Worm (Caenorhabditis elegans) whole organism, L1 larva: ENCODE measurements around the gene nhr-223.
"Not testable (repeated sequence)": the region's sequence is repeated elsewhere in the genome, so short reads cannot be mapped to it uniquely, and the experiment has no call there.

ENCODE experiments used
- C34B4.2 ChIP-seq: sonication (generic microtip); optimal IDR thresholded peaks from 2 replicates; lab custom pipeline; 2017; ENCODE audit warnings: mild to moderate bottlenecking, missing genetic modification characterization, missing compliant biosample characterization
- Y116A8C.19 ChIP-seq: sonication (generic microtip); optimal IDR thresholded peaks from 2 replicates; lab custom pipeline; 2016; ENCODE audit warnings: missing compliant biosample characterization, missing genetic modification characterization, borderline replicate concordance
- aha-1 ChIP-seq: fragments of 150-350 bp; optimal IDR thresholded peaks from 2 replicates; lab custom pipeline; 2014; ENCODE audit warnings: missing biosample characterization, missing genetic modification characterization
- ceh-90 ChIP-seq: sonication (generic microtip); optimal IDR thresholded peaks from 2 replicates; lab custom pipeline; 2016; ENCODE audit warnings: missing genetic modification characterization, missing compliant biosample characterization
- efl-1 ChIP-seq, 4 experiments: fragments of 150-350 bp; optimal IDR thresholded peaks in 3 of 4; peaks in 1 of 4; 1 replicate in 1 of 4; 2 replicates in 3 of 4; lab custom pipeline; 2014; ENCODE audit warnings: missing biosample characterization in 2 of 4, missing genetic modification characterization in 2 of 4, missing genetic modification reagents in 2 of 4
- efl-3 ChIP-seq: fragments of 200-800 bp; sonication (Bioruptor generic); optimal IDR thresholded peaks from 2 replicates; lab custom pipeline; 2018; ENCODE audit warnings: mild to moderate bottlenecking, missing genetic modification characterization, missing compliant biosample characterization
- egl-27 ChIP-seq, 2 experiments: fragments of 150-350 bp in 1 of 2; sonication (generic microtip); optimal IDR thresholded peaks; 3 replicates each; lab custom pipeline; 2017 to 2018; ENCODE audit warnings: missing biosample characterization in 2 of 2, missing genetic modification characterization in 2 of 2, missing genetic modification reagents in 2 of 2
- elt-3 ChIP-seq, 6 experiments: fragments of 150-350 bp in 1 of 6; sonication (generic microtip); optimal IDR thresholded peaks; 2 replicates each; lab custom pipeline; 2017 to 2018; ENCODE audit warnings: missing biosample characterization in 6 of 6, missing genetic modification characterization in 6 of 6, inconsistent platforms in 1 of 6
- ets-5 ChIP-seq: fragments of 200-800 bp; sonication (Bioruptor generic); IDR thresholded peaks from 2 replicates; pipeline ENCODE4 v1.3.6; 2022; ENCODE audit warnings: missing genetic modification characterization, missing compliant biosample characterization
- fkh-8 ChIP-seq: sonication (generic microtip); optimal IDR thresholded peaks from 2 replicates; lab custom pipeline; 2016; ENCODE audit warnings: mild to moderate bottlenecking, missing genetic modification characterization, missing compliant biosample characterization
- fos-1 ChIP-seq: fragments of 150-350 bp; optimal IDR thresholded peaks from 2 replicates; lab custom pipeline; 2014; ENCODE audit warnings: missing biosample characterization, missing genetic modification characterization
- grh-1 ChIP-seq: fragments of 200-800 bp; sonication (Bioruptor generic); IDR thresholded peaks from 2 replicates; pipeline ENCODE4 v1.3.6; 2022; ENCODE audit warnings: missing genetic modification reagents, missing genetic modification characterization, missing compliant biosample characterization
- hpl-2 ChIP-seq: fragments of 150-350 bp; optimal IDR thresholded peaks from 2 replicates; lab custom pipeline; 2014; ENCODE audit warnings: missing biosample characterization, missing genetic modification reagents, missing genetic modification characterization
- lin-14 ChIP-seq: fragments of 200-800 bp; sonication (Bioruptor generic); optimal IDR thresholded peaks from 2 replicates; lab custom pipeline; 2018; ENCODE audit warnings: mild to moderate bottlenecking, missing genetic modification characterization, moderate library complexity, missing compliant biosample characterization
- lin-35 ChIP-seq, 2 experiments: fragments of 150-350 bp; optimal IDR thresholded peaks; 2 replicates each; lab custom pipeline; 2014; ENCODE audit warnings: missing biosample characterization in 2 of 2, missing genetic modification characterization in 2 of 2, missing genetic modification reagents in 2 of 2
- mep-1 ChIP-seq: fragments of 150-350 bp; optimal IDR thresholded peaks from 2 replicates; lab custom pipeline; 2014; ENCODE audit warnings: missing biosample characterization, missing genetic modification characterization
- nhr-237 ChIP-seq: fragments of 150-350 bp; optimal IDR thresholded peaks from 2 replicates; lab custom pipeline; 2014; ENCODE audit warnings: missing biosample characterization, missing genetic modification characterization
- nhr-28 ChIP-seq: fragments of 150-350 bp; optimal IDR thresholded peaks from 2 replicates; lab custom pipeline; 2014; ENCODE audit warnings: missing biosample characterization, missing genetic modification characterization
- nhr-71 ChIP-seq: sonication (generic microtip); optimal IDR thresholded peaks from 2 replicates; lab custom pipeline; 2016; ENCODE audit warnings: mild to moderate bottlenecking, missing genetic modification characterization, moderate library complexity, missing compliant biosample characterization
- nhr-77 ChIP-seq: fragments of 150-350 bp; optimal IDR thresholded peaks from 2 replicates; lab custom pipeline; 2014; ENCODE audit warnings: missing biosample characterization, missing genetic modification characterization
- nhr-84 ChIP-seq: sonication (generic microtip); optimal IDR thresholded peaks from 2 replicates; lab custom pipeline; 2017; ENCODE audit warnings: missing biosample characterization, missing genetic modification characterization
- pqm-1 ChIP-seq: sonication (generic microtip); optimal IDR thresholded peaks from 3 replicates; lab custom pipeline; 2017; ENCODE audit warnings: missing biosample characterization, missing genetic modification characterization
- sox-4 ChIP-seq: sonication (generic microtip); optimal IDR thresholded peaks from 2 replicates; lab custom pipeline; 2016; ENCODE audit warnings: missing genetic modification characterization, missing compliant biosample characterization
- sptf-1 ChIP-seq: fragments of 150-350 bp; optimal IDR thresholded peaks from 2 replicates; lab custom pipeline; 2014; ENCODE audit warnings: missing biosample characterization, missing genetic modification characterization
- sup-37 ChIP-seq: fragments of 200-800 bp; sonication (Bioruptor generic); optimal IDR thresholded peaks from 2 replicates; lab custom pipeline; 2018; ENCODE audit warnings: mild to moderate bottlenecking, missing genetic modification characterization, missing compliant biosample characterization
- swsn-7 ChIP-seq: sonication (generic microtip); optimal IDR thresholded peaks from 2 replicates; lab custom pipeline; 2016; ENCODE audit warnings: missing genetic modification characterization, missing compliant biosample characterization
- unc-30 ChIP-seq: sonication (generic microtip); optimal IDR thresholded peaks from 2 replicates; lab custom pipeline; 2017; ENCODE audit warnings: missing biosample characterization, missing genetic modification characterization
- unc-62 ChIP-seq: fragments of 150-350 bp; optimal IDR thresholded peaks from 2 replicates; lab custom pipeline; 2014; ENCODE audit warnings: missing biosample characterization, missing genetic modification reagents, missing genetic modification characterization
- unc-98 ChIP-seq: fragments of 200-800 bp; sonication (Bioruptor generic); IDR thresholded peaks from 2 replicates; pipeline ENCODE4 v1.3.6; 2022; ENCODE audit warnings: missing genetic modification characterization, missing compliant biosample characterization
- vab-15 ChIP-seq: sonication (generic microtip); optimal IDR thresholded peaks from 2 replicates; lab custom pipeline; 2017; ENCODE audit warnings: missing genotype, mild to moderate bottlenecking, missing genetic modification characterization, missing compliant biosample characterization
- xbp-1 ChIP-seq: sonication (generic microtip); optimal IDR thresholded peaks from 2 replicates; lab custom pipeline; 2016; ENCODE audit warnings: missing genetic modification characterization, missing compliant biosample characterization
- ztf-11 ChIP-seq, 2 experiments: sonication (generic microtip); optimal IDR thresholded peaks; 2 replicates each; lab custom pipeline; 2016 to 2017; ENCODE audit warnings: missing genetic modification characterization in 2 of 2, missing biosample characterization in 1 of 2, missing compliant biosample characterization in 1 of 2
- ztf-4 ChIP-seq: fragments of 150-350 bp; optimal IDR thresholded peaks from 2 replicates; lab custom pipeline; 2014; ENCODE audit warnings: missing biosample characterization, missing genetic modification characterization

nhr-223 gene

DNA sequence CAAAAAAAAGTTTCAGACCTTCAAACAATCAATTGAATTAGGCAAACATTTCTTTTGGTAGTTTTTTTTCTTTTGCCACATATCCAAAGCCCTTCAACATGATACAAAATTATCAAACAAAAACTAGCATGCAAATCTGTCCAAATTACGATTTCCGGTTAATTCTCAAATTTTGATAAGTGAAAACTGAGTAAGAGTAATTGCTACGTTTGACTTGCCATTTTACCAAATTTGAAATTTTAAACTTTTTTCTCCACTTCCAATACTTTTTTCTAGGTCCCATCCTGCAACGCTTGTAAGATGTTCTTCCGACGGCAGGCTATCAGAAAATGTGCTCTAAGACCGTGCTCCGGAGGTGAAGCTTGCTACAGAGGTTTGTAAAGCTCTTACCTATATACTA, at the start of gene nhr-223:
Gene nhr-223 (plus strand): TSS at position 301 of the 400 bp plus-strand sequence.
- TF ChIP-seq egl-27 (tag; optimal IDR thresholded peaks at IDR 0.05; lab: Kevin White, UChicago), result no peak
- no peak for TF ChIP-seq fos-1 (tag; lab: Kevin White, UChicago)
- no peak for TF ChIP-seq C34B4.2
- TF ChIP-seq sup-37 (GFP tag; lab: Kevin White, UChicago), result no peak
- TF ChIP-seq ceh-90 (tag; lab: Kevin White, UChicago), result no peak
- no peak for TF ChIP-seq sptf-1 (tag; lab: Kevin White, UChicago)

DNA sequence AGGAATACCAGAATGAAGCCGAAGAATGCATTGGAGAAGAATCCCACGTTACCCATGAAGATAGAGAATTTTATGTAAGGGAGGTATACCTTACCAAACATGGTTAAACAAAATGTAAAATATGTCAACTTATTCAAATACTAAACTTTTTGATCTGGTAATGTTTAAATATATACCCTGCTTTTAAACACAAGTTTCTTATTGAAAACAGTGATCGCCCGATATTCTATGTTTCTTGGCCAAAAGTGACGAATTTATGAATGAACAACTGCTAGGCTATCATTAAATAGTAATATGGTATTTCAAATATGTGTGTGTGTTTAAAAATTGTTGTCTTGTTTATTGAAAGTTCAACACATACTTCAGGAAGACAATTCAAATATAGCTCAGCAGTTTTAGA, 47.8 kb upstream of the nhr-223 start, which contains the start of gene T23D5.8:
Gene T23D5.8 (minus strand): TSS at position 101 of the 400 bp plus-strand sequence.
- TF ChIP-seq nhr-237 (tag; lab: Kevin White, UChicago); nhr-84 (tag; lab: Kevin White, UChicago); lin-14 (GFP tag; lab: Kevin White, UChicago): not testable (repeated sequence)

DNA sequence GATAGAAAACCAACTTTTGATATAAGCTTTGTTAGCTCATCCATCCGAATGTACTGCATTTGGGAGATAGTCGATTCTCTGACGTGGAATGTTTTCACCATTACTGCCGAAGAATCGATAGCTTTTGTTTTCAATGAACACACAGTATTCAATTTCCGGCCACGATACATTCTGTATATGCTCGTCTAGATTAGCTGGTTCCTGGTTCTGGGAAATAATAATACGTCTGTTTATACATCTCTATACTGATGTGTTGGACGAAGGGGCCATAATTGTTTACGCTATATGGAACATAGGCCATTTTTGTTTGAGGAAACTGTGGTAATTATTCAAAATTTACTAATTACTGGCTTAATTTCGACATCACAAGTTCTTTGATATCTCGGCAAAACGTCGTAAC, 46.1 kb upstream of the nhr-223 start, which contains the start of gene str-6:
Gene str-6 (minus strand): TSS at position 101 of the 400 bp plus-strand sequence.
- TF ChIP-seq grh-1 (GFP tag; lab: Robert Waterston, UW) (no peak), efl-3 (GFP tag; lab: Kevin White, UChicago) (no peak), egl-27 (tag; optimal IDR thresholded peaks at IDR 0.05; lab: Kevin White, UChicago) (no peak), unc-98 (GFP tag; lab: Robert Waterston, UW) (no peak), efl-1 (optimal IDR thresholded peaks at IDR 0.05; lab: Kevin White, UChicago) (no peak), efl-1 (GFP tag; optimal IDR thresholded peaks at IDR 0.05 in 1 of 2; lab: Kevin White, UChicago) (no peak), Y116A8C.19 (tag; lab: Kevin White, UChicago) (no peak), ceh-90 (tag; lab: Kevin White, UChicago) (no peak), nhr-28 (tag; lab: Kevin White, UChicago) (no peak), ets-5 (no peak), sox-4 (no peak), fos-1 (tag; lab: Kevin White, UChicago) (no peak), xbp-1 (tag; lab: Kevin White, UChicago) (no peak), unc-62 (GFP tag; lab: Kevin White, UChicago) (no peak), aha-1 (tag; lab: Kevin White, UChicago) (no peak)

DNA sequence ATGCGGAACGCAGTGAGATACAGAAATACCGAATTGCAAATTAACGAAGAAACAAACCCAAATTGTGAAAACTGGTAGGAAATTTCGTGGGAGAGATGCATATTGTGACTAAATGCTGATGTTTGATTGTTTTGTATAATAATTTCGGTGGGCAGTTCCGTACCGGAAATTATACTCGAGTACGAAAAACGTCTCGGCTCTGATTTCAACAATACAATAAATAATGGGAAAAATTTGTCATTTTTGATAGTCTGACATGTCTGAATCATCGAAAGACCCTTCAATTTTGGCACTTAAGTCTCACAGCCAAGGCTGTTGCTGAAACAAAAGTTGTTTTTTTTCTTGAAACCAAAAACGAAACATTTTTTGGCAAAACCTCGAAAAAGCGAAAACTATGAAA, 44.1 kb upstream of the nhr-223 start, which contains the start of gene str-43:
Gene str-43 (minus strand): TSS at position 101 of the 400 bp plus-strand sequence.
- no peak for TF ChIP-seq hpl-2 (GFP tag; lab: Kevin White, UChicago)
- TF ChIP-seq elt-3 (tag; optimal IDR thresholded peaks at IDR 0.05; lab: Kevin White, UChicago), result no peak
- no peak for TF ChIP-seq nhr-77 (tag; lab: Kevin White, UChicago)
- no peak for TF ChIP-seq fkh-8
- TF ChIP-seq ztf-11 (tag; optimal IDR thresholded peaks at IDR 0.05; lab: Kevin White, UChicago), result no peak
- no peak for TF ChIP-seq swsn-7
- TF ChIP-seq lin-35 (GFP tag; optimal IDR thresholded peaks at IDR 0.05; lab: Kevin White, UChicago), result no peak
- TF ChIP-seq mep-1, result no peak
- TF ChIP-seq vab-15, result no peak
- TF ChIP-seq egl-27 (tag; optimal IDR thresholded peaks at IDR 0.05; lab: Kevin White, UChicago), result no peak
- TF ChIP-seq C34B4.2, result no peak
- TF ChIP-seq xbp-1 (tag; lab: Kevin White, UChicago), result no peak
- no peak for TF ChIP-seq nhr-84 (tag; lab: Kevin White, UChicago)
- TF ChIP-seq fos-1 (tag; lab: Kevin White, UChicago), result no peak
- no peak for TF ChIP-seq ztf-4 (tag; lab: Kevin White, UChicago)
- no peak for TF ChIP-seq ets-5
- no peak for TF ChIP-seq ceh-90 (tag; lab: Kevin White, UChicago)

DNA sequence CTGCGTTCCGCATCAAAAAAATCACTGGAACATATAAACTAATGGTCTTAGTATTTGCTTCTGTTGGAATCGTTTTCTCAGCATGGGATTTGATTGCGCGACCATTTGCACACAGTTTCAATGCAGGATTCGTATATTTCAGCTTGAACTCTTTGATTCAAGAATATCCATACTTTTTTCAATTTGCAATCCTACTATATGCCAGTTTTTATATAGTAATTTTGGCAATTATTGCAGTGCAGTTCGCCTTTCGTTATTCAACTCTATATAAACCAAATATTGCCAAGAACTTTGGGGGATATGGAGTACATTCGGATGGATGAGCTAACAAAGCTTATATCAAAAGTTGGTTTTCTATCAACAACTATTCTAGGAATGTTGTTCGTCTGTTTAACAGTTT, 43.2 kb upstream of the nhr-223 start, which contains the start of gene str-5:
Gene str-5 (plus strand): TSS at position 301 of the 400 bp plus-strand sequence.
- not testable (repeated sequence) for TF ChIP-seq nhr-71; pqm-1; unc-30 (tag; lab: Kevin White, UChicago)
- TF ChIP-seq, all 84 proteins: peak for 0; not testable (repeated sequence) for 84
